Fruit fly (Drosophila melanogaster) whole organism, wandering third instar larva: ENCODE measurements around the gene Sidpn.

Source experiments
- Hnf4 ChIP-seq: fragments of 200-800 bp; sonication (Bioruptor generic); optimal IDR thresholded peaks from 2 replicates; lab custom pipeline; 2016; ENCODE audit warnings: missing biosample characterization, mild to moderate bottlenecking, missing genetic modification characterization
- N ChIP-seq: fragments of >200 bp; optimal IDR thresholded peaks from 2 replicates; lab custom pipeline; 2018; ENCODE audit warnings: missing biosample characterization, missing external identifiers, missing genetic modification characterization

dm6 chr2L:18997148-18997547, 30.4 kb upstream of the Sidpn start, which contains the start of gene CG31792:
- TF ChIP-seq N (GFP tag; lab: Kevin White, UChicago) (no peak), Hnf4 (no peak)
